Fruit fly (Drosophila melanogaster) whole organism, larva: ENCODE results near the gene CG5854.

Experiments
- noc ChIP-seq: fragments of 200-800 bp; sonication (Bioruptor generic); optimal IDR thresholded peaks from 3 replicates; lab custom pipeline; 2019; ENCODE audit warnings: missing biosample characterization, mild to moderate bottlenecking, missing genetic modification characterization, moderate library complexity

CG5854 gene

DNA sequence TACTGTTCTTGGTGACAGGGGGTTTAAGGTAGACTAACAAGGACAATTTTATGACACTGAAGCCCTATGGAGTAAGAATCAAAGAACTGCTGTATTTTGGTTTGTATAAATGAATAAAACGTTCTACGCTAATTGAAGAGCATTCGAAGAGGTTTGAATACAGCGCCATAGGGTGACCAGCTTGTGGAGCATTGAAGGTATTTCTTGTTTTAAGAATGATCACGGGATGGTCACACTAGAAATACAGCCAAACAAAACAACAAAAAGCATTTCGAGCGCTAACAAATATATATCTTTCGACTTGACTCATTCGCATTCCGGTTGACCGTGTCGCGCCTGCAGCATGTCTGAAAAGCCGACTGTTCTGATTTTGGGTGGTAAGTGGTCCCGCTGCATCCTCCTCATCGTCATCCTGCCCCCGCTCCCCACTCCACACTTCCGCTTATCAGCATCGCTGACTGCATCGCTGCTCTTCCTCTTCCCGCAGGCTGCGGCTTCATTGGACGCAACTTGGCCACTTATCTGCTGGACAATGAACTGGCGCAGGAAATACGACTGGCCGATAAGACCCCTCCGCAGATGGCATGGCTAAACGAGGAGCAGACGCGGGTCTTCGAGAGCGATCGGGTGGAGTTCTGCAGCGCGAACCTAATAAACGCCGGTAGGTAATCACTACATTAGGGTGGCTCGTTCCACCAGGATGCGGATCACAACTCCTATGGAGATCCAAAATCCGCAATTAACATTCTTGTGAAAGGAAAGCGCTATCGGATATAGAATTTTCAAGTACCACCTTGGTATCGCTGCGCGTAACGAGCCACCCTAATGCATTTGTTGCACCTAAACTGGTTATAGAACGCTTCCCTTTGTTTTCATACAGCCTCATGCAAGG, at the start of gene CG5854:
Gene CG5854 (plus strand): TSS at position 229 of the 892 bp plus-strand sequence.
- TF ChIP-seq noc (tag; lab: Kevin White, UChicago): peak; percentile 47

DNA sequence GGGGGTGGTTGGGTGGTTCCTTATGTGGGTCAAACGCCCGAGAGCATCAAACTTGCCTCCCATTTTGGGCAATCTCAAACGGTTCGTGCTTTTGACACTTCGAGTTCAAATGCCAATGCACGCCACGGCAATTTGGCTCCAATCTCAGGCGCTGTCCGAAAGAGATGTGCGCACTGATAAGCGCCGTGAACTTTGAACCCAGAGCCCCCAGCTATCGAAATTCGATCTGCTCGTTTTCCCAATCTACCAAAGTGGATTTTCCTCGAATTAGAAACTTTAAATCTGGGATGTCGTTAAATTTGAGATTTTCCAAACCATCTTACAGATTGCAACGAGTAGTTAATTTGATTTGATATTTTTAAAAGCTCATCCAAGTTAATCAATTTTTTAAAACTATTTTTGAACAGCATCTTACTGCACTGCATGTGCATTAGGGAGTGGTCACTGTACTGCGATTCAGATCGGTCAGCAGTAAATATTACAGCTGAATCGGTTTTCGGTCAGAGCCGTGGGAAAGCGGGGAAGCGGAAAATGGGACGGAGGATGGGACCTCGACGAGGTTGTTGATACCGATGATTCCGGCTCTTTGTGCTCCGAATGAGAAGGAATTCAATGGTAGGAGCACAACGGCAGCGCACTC, 49.5 kb upstream of the CG5854 start:
- no peak for TF ChIP-seq noc (tag; lab: Kevin White, UChicago)

DNA sequence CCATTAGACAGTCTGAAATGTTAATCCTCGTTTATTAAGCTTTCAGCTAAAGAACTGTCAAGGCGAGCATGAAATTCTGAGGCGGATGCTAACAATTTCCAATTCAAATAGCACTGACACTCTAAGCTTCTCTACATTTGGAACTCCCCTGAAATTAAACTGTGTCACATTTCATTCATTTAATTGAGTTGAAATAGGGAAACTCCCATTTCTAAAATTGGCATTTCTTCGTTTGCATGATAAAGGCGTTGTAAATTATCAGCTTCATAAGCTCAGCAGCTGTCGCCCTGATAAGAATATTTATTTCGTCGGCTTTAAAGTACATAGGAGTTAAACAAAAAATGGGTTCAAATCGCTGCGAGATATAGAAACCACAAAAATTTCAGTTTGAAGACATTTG, 48.5 kb upstream of the CG5854 start:
- no peak for TF ChIP-seq noc (tag; lab: Kevin White, UChicago)

DNA sequence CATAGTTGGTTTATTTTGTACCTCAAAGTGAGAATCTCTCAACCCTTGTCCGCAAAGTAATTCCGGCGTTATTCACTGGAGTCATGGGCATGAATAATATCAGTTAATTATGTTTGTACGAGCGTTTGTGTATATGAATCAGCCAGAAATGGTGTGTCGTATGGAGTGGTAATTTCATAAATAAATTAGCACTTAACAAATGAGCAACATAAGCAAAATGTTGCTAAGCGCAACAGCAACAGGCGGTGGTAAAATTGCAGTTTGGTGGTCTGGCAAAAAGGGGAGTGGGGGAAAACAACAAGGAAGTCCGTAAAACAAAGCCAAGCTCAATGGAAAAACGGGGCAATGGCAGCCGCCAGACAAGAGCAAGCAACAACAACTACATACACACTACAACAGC, 48.1 kb upstream of the CG5854 start:
- no peak for TF ChIP-seq noc (tag; lab: Kevin White, UChicago)

DNA sequence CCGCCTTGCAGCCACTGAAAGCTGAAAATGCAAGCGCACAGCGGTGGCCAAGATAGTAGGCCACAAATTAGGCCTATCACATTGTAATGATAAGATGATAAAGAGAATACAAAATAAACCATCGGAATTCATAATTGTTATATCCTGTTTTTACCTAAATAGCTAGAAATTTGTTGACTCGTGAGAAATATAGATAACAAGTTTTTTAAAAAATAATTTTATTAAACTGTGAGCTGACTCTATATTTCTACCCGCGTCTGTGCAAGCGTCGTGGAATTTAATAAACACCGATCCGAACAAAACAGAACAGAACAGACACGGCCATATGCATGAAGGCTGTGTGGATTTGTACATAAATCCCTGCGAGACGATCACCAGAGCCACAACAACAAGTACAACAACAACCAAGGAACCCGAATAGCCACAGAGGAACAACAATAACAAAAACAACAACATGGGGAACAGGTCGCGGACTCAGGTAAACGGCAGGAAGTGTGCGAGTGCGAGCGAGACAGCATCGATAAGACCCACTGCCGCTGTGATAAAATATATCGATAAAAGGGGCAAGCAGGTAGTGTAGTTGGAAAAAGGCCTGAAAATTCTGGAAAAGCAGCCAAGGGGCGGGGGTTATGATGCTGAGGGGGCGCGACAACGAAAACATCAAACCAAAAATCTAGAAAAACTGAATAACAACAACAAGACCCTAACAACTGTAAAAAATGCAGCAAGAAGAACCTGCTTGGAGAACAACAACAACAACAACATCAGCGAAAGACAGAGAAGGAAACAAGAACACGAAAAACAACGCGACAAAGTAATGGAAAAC, 47.2 kb upstream of the CG5854 start:
- TF ChIP-seq noc (tag; lab: Kevin White, UChicago): peak; percentile 32

DNA sequence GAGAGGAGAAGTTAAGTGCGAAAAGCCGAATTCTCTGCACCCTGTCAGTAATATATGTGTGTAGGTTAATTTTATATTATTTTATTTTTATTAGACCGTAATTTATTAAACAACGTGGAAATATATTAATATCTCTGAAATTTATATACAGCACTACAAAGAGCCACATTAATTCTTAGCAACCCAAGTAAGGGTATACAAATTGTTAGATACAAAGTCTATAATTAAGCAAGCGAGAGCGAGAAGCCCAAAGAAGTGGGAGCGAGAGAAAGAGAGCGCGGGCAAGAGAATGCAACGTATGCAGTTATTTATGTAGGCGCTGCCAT, 46.7 kb upstream of the CG5854 start:
- peak; percentile 13 for TF ChIP-seq noc (tag; lab: Kevin White, UChicago)

DNA sequence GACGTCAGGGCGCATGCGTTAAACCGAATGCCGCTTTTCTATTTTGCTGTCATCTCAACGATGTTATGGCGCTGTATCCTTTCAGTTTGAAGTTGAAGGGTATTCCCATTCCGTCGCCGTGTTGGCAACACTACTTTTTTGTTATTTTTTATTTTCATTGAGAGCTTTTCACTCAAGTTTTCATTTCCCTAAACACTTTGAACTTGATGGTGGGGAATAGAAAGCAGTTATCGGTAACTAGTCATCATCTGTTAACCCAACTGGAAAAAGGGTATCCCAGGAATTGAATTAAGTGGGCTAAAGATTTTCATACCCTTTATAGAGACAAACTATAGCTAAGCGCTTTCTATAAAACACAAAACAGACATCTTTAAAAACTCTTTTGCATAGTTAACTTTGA, 46.1 kb upstream of the CG5854 start:
- TF ChIP-seq noc (tag; lab: Kevin White, UChicago): no peak

DNA sequence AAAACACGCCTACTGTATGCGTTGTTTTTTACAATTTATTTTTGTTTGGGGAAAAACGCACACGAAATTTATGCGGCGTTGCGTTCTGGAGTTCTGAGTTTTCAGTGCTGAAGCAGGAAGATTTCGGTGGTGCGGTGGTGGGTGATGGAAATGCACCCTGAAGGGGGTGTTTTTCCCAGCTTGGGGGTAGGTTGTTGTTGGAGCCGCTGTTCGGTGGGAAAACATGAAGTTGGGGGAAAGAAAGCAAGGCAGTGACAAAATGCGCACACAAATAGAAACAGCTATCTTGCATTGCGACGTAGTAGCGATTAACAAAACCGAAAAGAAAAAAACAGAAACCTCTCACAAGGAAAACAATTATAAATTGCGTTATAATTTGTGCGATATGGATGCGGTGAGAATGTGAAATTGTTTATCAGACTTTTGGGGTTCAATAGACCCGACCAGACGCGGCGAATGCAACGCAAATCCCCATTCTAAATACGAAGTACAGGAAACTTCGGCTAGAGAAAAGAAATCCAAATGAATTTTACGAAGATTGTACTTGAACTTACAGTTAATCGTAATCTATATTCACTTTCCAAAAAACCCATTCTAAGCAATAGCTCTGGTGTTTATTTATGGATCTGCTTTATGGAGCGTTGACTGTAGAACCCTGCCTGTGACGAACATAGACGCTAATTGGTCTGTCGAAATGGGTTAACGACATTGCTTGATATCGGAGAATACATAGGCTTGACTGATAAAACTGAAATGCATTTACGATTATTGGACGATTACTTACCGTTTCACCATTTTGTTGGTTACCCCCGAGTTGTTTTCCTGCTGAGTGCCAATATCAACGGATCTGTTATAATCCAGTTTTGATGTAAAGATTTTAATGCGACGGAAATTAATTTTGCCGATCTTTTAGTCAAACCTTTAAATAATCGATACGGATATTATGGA, 45.2 kb upstream of the CG5854 start:
- TF ChIP-seq noc (tag; lab: Kevin White, UChicago): no peak

DNA sequence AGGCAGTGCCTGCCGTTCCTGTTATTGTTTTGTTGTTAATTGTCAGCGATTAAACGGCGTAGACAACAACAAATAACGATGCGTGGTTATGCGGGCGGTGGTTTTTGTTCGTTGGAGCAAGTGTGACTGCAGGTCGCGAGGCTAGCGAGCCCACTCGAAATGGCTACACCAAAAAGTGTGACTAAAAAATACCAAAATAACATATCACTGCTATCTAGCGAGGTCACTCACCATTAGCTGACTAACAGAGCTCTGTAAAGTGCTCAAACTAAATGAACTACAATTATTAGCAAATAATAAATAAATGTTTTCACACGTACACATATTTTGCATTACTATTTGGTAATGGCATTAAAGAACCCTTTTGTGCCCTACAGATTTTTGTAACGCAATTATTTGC, 43.8 kb upstream of the CG5854 start, which contains the start of gene Pli:
Gene Pli (minus strand): TSS at position 131 of the 400 bp plus-strand sequence.
- TF ChIP-seq noc (tag; lab: Kevin White, UChicago): peak; percentile 39

DNA sequence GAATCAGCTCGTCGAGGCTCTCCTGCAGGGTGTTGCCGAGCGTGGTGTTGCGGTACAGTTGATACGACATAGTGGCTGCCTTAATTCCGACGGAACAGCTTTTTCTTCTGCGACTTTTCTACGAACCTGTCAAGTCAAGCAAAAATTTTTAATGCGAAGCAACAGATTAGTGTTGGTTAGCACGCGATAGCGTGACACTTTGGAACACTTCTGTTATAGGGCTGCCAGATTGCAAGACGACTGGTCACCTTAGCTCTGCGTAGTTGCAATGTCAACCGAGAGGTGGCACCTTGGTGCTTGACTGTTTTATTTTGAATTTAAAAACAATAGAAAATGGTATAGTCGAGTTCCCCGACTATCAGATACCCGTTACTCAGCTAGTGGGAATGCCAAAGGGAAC, 42.8 kb upstream of the CG5854 start, which contains the start of gene TfIIA-S:
Gene TfIIA-S (minus strand): TSS at position 175 of the 400 bp plus-strand sequence.
- TF ChIP-seq noc (tag; lab: Kevin White, UChicago): no peak

DNA sequence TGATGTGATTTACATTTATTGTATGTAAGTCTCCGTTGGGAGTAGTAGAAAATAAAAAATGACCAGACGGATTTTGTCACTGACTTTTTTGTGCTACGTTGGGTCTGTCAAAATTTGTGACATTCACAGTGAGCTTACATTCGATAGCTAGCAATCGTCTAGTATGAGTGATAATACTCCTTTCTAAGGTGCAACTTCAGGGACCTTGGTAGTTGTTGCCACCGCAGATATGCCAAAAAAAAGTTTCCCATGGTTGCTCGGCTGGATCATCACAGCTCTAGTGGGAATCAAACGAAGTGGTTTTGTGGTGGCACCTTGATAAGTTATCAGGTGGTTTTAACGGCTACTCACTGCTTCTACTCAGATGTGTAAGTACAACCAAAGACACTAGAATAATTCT, 40.3 kb upstream of the CG5854 start, which contains the start of gene tbrd-1:
Gene tbrd-1 (minus strand): TSS at position 101 of the 400 bp plus-strand sequence.
- TF ChIP-seq noc (tag; lab: Kevin White, UChicago): no peak

DNA sequence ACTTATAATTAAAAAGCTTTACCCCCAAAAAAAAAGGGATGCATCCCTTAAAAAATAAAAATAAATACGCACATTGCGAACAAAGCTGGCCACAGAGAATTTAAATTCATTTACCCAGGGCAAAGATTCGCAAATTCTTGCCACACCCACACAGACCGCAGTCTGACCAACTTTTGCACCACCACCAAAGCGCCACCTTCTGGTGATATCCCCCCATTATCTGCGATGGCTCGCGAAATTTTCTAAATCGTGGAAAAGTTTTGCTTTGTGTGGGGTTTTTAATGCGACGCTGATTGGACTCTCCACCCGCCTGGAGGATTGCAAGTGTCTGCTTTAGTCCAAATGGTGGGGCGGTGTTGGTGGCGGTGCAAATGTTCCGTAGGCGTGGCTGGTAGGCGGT, 33.6 kb upstream of the CG5854 start:
- TF ChIP-seq noc (tag; lab: Kevin White, UChicago): no peak

DNA sequence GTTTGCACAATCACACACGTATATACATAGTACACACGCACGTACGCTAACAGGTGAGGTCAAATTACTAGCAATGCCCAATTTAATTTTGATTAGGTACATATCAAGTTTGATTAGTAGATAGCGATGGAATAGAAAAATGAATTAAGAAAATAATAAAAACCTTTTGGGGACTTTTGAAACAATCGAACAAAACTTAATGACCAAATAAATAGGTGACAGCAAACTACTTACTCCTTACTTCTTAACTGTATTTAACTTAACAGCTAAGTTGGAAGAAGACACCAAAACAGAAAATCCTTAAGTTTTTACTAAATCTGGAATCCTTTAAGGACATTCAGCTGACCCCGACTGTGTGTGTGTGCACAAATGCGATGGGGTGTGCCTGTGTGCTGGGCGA, 31.7 kb upstream of the CG5854 start:
- TF ChIP-seq noc (tag; lab: Kevin White, UChicago): no peak

DNA sequence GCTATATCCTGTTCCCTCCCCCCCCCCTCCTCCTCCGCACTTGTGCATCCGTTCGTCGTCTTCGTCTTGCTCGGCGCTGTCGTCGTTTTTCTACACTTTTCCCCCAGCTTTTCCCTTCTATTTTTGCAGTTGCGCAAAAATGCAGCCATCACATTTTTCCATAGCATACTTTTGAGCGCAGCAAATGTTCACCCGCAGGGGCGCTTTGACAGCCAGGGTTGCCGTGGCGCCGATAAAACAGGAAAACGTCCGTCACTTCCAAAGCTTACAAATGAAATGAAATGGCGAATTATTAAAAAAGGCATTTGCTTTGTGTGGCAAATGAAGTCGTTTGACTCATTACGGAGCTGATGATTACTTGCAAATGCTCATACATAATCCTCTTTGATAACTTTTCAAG, 31.2 kb upstream of the CG5854 start:
- no peak for TF ChIP-seq noc (tag; lab: Kevin White, UChicago)

DNA sequence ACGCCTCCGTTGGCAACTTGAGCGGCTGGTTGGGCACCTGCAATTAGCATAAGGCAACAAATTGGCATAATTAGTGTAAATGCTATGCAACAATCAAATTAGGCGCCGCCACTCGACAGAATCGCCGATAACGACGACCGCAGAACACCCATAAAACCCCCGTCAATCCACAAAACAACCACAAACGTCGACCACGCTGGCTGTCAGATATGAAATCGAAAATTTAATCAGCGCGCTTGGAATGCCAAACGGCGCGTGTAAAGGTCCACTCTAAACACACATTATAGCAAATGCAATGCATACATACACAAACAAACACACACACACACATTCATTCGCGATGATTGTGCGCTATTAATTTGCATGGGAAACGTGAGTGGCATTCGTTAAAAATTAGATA, 30.3 kb upstream of the CG5854 start:
- no peak for TF ChIP-seq noc (tag; lab: Kevin White, UChicago)
